Worm (Caenorhabditis elegans) whole organism, L3 larva: Measurements from ENCODE around the gene K10D11.4.

Experiments used
- ceh-28 ChIP-seq: fragments of 150-350 bp; optimal IDR thresholded peaks from 2 replicates; lab custom pipeline; 2014; ENCODE audit warnings: missing biosample characterization, missing genetic modification reagents, missing genetic modification characterization
- fos-1 ChIP-seq: fragments of 150-350 bp; optimal IDR thresholded peaks from 2 replicates; lab custom pipeline; 2014; ENCODE audit warnings: missing biosample characterization, missing genetic modification characterization
- hmg-11 ChIP-seq: sonication (generic microtip); optimal IDR thresholded peaks from 2 replicates; lab custom pipeline; 2016; ENCODE audit warnings: missing genetic modification characterization, missing compliant biosample characterization
- lin-39 ChIP-seq: fragments of 150-350 bp; optimal IDR thresholded peaks from 2 replicates; lab custom pipeline; 2018; ENCODE audit warnings: missing biosample characterization, missing genetic modification reagents, missing genetic modification characterization
- nhr-12 ChIP-seq: fragments of 150-350 bp; optimal IDR thresholded peaks from 2 replicates; lab custom pipeline; 2014; ENCODE audit warnings: missing biosample characterization, missing genetic modification characterization
- nhr-23 ChIP-seq: fragments of 150-350 bp; optimal IDR thresholded peaks from 2 replicates; lab custom pipeline; 2014; ENCODE audit warnings: missing biosample characterization, missing genetic modification reagents, missing genetic modification characterization
- nhr-237 ChIP-seq: fragments of 150-350 bp; optimal IDR thresholded peaks from 2 replicates; lab custom pipeline; 2014; ENCODE audit warnings: missing biosample characterization, missing genetic modification characterization
- nhr-25 ChIP-seq: sonication (generic microtip); optimal IDR thresholded peaks from 2 replicates; lab custom pipeline; 2017; ENCODE audit warnings: missing biosample characterization, missing genetic modification characterization
- nhr-28 ChIP-seq: fragments of 150-350 bp; optimal IDR thresholded peaks from 2 replicates; lab custom pipeline; 2014; ENCODE audit warnings: missing biosample characterization, missing genetic modification characterization
- nhr-43 ChIP-seq: sonication (generic microtip); optimal IDR thresholded peaks from 2 replicates; lab custom pipeline; 2016; ENCODE audit warnings: mild to moderate bottlenecking, missing genetic modification characterization, missing compliant biosample characterization; ENCODE audit not compliant: poor library complexity, severe bottlenecking
- nhr-77 ChIP-seq: fragments of 150-350 bp; optimal IDR thresholded peaks from 2 replicates; lab custom pipeline; 2014; ENCODE audit warnings: missing biosample characterization, missing genetic modification characterization
- pha-4 ChIP-seq: fragments of 150-350 bp; optimal IDR thresholded peaks from 2 replicates; lab custom pipeline; 2014; ENCODE audit warnings: missing biosample characterization, missing genetic modification reagents, missing genetic modification characterization
- zag-1 ChIP-seq: fragments of 150-350 bp; optimal IDR thresholded peaks from 2 replicates; lab custom pipeline; 2014; ENCODE audit warnings: missing biosample characterization, missing genetic modification characterization

ce11 chrIV:13038888-13039287, 44.6 kb upstream of the K10D11.4 start, which contains the start of gene F49E11.2:
- TF ChIP-seq nhr-43 (tag; lab: Kevin White, UChicago) (no peak), fos-1 (tag; lab: Kevin White, UChicago) (no peak), nhr-237 (tag; lab: Kevin White, UChicago) (no peak), hmg-11 (tag; lab: Kevin White, UChicago) (no peak), nhr-77 (tag; lab: Kevin White, UChicago) (no peak), pha-4 (tag; lab: Kevin White, UChicago) (no peak), lin-39 (tag; lab: Kevin White, UChicago) (no peak), nhr-25 (tag; lab: Kevin White, UChicago) (no peak), nhr-28 (tag; lab: Kevin White, UChicago) (no peak), zag-1 (tag; lab: Kevin White, UChicago) (no peak), nhr-23 (tag; lab: Kevin White, UChicago) (no peak), ceh-28 (tag; lab: Kevin White, UChicago) (no peak), nhr-12 (no peak)
